Fruit fly (Drosophila melanogaster) whole organism: ENCODE results near the gene CG13445.

ENCODE experiments used
- CG8478 ChIP-seq: fragments of >200 bp; optimal IDR thresholded peaks from 2 replicates; lab custom pipeline; 2018; ENCODE audit warnings: inconsistent platforms
- Dll ChIP-seq: fragments of >200 bp; optimal IDR thresholded peaks from 2 replicates; lab custom pipeline; 2017
- EcR ChIP-seq, 2 experiments: fragments of >200 bp; optimal IDR thresholded peaks; 2 replicates each; lab custom pipeline; 2017; ENCODE audit warnings: missing biosample characterization in 2 of 2, missing genetic modification characterization in 2 of 2, missing genetic modification reagents in 2 of 2
- pan ChIP-seq: fragments of >200 bp; optimal IDR thresholded peaks from 2 replicates; lab custom pipeline; 2017
- psq ChIP-seq: fragments of >200 bp; optimal IDR thresholded peaks from 2 replicates; lab custom pipeline; 2017
- usp ChIP-seq: fragments of >200 bp; optimal IDR thresholded peaks from 2 replicates; lab custom pipeline; 2017; ENCODE audit warnings: missing biosample characterization, missing genetic modification characterization, mixed read lengths

CG13445 gene

DNA sequence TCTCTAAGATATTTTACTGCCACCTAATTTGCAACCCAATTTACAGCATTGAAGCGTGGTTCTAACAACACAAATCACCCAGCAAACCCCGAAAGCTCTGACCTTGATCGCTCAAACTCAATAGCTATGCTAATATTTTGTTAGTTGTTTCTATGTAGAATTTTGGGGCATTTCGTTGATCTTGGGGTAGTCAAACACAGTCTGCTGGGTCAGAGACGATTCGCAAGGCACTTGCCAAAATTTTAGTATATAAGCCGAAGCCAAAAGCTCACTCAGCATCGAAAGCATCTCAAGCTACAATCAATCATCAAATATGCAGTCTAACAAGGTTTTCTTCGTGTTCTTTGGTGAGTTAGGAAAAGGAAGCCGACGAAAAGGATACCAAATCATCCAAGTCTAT, at the start of gene CG13445:
Gene CG13445 (plus strand): TSS at position 301 of the 400 bp plus-strand sequence.
- no peak for TF ChIP-seq CG8478 (lab: Kevin White, UChicago)

DNA sequence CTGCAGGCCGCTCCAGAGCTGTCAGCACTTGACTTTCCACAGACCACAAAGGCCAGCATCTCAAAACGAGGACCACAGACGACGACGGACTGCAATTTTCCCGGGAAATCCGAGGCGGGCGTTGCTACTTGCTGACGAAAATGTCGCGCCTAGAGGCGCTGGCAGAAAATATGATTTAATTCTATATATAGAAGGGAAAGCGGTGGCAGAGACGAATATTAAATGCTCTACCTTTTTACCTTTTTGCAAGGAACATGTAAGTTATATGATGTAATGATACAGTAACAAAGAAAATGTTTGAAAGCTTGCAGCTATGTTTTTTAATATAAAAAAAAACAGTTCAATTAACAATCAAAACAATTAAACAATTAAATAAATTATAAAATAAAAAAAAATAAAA, 48.8 kb upstream of the CG13445 start:
- TF ChIP-seq usp (GFP tag; lab: Kevin White, UChicago): no peak
- TF ChIP-seq Dll (lab: Kevin White, UChicago): no peak

DNA sequence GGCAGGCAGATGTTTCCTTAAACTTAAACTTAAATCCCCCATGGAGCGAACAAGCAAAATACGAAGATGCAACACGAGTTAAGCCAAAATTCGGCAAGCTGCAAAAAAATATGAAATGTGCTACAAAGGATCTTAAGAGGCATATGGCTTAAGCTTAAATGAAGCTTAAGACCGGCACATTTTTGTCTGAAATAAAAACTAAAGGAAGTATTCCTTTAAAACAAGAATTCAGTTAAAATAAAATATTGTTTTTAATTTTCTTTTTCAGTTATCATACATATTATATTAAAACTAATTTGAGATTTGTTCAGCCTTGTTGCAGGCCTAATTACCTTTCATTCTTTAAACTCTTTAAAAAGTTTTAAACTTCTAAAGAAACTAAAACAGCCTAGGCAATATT, 47.4 kb upstream of the CG13445 start:
- no peak for TF ChIP-seq EcR (GFP tag; optimal IDR thresholded peaks at IDR 0.05; lab: Kevin White, UChicago)
- no peak for TF ChIP-seq CG8478 (lab: Kevin White, UChicago)
- no peak for TF ChIP-seq psq (lab: Kevin White, UChicago)
- TF ChIP-seq usp (GFP tag; lab: Kevin White, UChicago): no peak
- no peak for TF ChIP-seq pan (lab: Kevin White, UChicago)

DNA sequence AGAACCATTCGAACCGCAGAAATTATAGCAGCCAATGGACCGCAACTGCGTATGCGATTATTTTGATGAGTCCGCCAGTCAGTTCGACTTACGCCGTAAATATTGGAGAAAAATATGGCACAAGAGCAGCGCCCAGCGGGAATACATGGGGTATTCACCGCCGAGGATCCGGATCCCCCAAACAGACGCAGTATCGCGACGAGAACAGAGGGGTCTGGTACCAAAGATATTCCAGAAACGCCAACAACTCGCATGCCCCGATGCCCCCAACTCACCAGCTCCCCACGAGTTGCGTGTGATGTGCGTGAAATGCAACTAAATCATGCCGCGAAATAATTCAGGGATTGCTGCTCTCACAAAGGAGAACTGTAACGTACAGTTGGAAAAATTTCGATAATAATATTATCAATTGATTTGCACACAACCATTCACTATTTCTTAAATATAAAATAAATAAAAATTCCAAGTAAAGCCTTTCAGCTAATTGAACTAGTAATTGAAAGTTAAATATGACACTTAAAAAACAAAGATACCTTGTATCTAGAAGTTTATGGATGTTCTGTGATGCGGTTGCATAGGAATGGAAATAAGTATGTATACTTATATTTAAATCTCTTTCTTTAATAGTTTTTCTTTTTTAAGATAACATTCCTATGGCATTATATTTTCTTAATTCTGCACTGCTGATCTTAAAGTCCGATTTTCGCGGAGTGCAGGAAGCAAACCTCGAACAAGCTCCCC, 46.7 kb upstream of the CG13445 start:
- TF ChIP-seq Dll (lab: Kevin White, UChicago) (peak; percentile 53), pan (lab: Kevin White, UChicago) (no peak)

DNA sequence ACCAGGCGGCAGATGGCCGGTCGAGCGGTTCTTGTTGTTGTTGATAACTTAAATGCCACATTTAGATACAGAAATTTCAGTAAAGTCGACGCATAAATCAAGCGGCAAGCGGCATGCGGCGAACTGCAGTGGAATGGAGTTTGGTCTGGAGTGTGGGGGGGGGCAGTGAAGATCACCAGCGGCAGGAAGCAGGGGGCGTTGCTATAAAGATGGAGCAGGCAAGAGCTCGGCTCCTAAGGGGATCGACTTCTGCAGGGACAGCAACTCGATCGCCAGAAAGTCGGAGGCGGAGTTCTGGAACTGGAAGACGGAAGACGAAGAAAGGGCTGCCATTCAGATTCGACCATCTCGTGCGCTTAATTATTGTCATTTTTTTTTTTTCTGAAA, 46.1 kb upstream of the CG13445 start:
- TF ChIP-seq EcR (GFP tag; optimal IDR thresholded peaks at IDR 0.05; lab: Kevin White, UChicago) (no peak), pan (lab: Kevin White, UChicago) (no peak), Dll (lab: Kevin White, UChicago) (peak; percentile 22)

DNA sequence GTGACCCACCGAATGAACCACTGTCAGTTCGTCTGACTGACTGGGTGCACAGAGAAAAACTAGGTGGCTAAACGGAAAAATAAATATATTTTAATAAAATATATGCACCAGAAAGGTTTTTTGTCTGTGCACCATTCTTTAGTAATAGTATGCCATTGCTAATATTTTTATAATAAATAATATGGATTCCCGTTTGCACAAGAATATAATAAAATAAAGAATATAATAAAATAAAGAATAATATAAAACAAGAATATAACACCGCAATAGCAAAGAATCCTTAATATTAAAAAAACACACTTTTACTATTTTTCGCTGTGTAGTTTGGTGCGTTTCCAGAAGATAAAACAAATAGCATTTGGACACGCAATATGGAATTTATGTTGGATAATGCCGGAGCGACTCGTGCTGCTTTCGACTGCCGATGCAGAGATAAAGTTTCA, 40.3 kb upstream of the CG13445 start:
- TF ChIP-seq psq (lab: Kevin White, UChicago) (no peak), EcR (GFP tag; optimal IDR thresholded peaks at IDR 0.05; lab: Kevin White, UChicago) (no peak), usp (GFP tag; lab: Kevin White, UChicago) (no peak), Dll (lab: Kevin White, UChicago) (no peak), pan (lab: Kevin White, UChicago) (no peak), CG8478 (lab: Kevin White, UChicago) (no peak)

DNA sequence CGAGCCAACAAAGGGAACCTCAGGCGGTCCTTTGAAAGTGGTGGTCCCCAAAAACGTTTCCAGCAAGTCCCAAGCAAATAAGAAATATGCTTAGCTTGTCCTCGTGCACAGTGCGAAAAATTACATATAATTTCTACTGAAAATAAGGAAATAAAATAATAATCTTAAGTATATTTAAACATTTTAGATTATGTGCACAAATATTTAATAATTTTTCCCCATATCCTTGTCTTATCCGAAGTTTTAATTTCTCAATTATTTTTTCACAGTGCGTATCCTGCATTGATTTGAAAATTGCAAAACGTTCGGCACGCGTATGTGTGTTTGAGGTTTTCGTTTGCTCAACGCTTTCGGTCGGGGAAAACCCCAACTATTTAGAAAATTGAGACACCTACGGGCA, 37.7 kb upstream of the CG13445 start:
- TF ChIP-seq psq (lab: Kevin White, UChicago): no peak
- no peak for TF ChIP-seq Dll (lab: Kevin White, UChicago)
- no peak for TF ChIP-seq usp (GFP tag; lab: Kevin White, UChicago)
- no peak for TF ChIP-seq pan (lab: Kevin White, UChicago)
- no peak for TF ChIP-seq EcR (GFP tag; optimal IDR thresholded peaks at IDR 0.05; lab: Kevin White, UChicago)
- no peak for TF ChIP-seq CG8478 (lab: Kevin White, UChicago)

DNA sequence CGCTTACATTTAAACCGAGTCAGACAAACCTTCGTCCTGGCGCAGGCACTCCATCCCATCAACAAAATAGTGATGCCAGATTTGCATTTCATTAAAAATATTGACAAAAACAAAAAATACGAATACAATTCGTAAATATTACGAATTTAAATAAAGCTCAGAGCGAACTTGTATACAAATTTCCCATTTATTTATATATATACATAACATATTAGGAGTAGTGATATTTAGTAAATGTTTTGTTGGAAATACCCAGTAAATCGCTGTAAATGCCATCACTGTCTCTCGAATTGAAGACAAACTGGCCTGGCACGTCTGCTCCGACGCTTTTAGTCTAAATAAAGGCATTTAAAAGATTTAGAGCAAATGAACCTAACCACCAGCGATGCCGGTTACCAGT, 37.0 kb upstream of the CG13445 start:
- no peak for TF ChIP-seq EcR (GFP tag; optimal IDR thresholded peaks at IDR 0.05; lab: Kevin White, UChicago)
- TF ChIP-seq Dll (lab: Kevin White, UChicago): no peak
- TF ChIP-seq CG8478 (lab: Kevin White, UChicago): no peak
- TF ChIP-seq pan (lab: Kevin White, UChicago): no peak
- no peak for TF ChIP-seq psq (lab: Kevin White, UChicago)
- TF ChIP-seq usp (GFP tag; lab: Kevin White, UChicago): no peak

DNA sequence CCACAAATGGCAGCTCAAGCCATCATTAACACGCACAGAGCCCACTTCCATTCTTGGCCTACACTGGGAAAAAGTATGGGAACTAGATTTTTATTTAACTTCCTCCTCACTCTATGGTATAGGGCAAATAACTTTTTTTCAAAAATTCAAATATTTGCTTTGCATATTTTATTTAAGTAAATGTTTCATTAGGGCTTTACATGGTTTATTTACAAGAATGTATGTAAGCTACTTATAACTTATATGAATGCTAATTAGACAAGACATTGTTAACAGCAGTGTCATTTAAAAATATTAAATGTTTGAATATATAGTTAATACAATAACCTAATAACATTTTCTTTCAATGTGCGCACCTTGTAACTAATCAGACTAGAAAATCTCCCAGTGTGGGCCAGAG, 33.8 kb upstream of the CG13445 start:
- TF ChIP-seq EcR (GFP tag; optimal IDR thresholded peaks at IDR 0.05; lab: Kevin White, UChicago): no peak
- TF ChIP-seq pan (lab: Kevin White, UChicago): no peak
- no peak for TF ChIP-seq CG8478 (lab: Kevin White, UChicago)
- no peak for TF ChIP-seq Dll (lab: Kevin White, UChicago)
- TF ChIP-seq usp (GFP tag; lab: Kevin White, UChicago): no peak
- TF ChIP-seq psq (lab: Kevin White, UChicago): no peak

DNA sequence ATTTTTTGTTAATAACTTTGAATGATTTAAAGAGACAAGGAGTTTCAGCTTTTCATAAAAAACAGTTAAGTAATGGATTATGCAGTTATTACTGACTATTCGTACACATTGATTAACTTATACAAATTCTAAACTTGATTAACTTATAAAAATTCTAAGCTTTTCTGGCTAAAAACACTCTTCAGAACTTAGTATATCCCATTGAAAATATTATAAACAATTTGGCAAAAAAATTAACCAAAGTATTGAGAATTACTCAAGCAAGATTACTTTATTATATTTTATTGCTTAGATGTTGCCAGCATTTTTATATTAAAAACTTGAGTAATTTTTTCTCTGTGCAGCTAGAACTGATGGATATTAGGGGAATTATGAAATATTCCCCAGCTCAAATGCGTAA, 31.9 kb upstream of the CG13445 start:
- TF ChIP-seq CG8478 (lab: Kevin White, UChicago): no peak
- TF ChIP-seq Dll (lab: Kevin White, UChicago): no peak
- TF ChIP-seq psq (lab: Kevin White, UChicago): no peak

DNA sequence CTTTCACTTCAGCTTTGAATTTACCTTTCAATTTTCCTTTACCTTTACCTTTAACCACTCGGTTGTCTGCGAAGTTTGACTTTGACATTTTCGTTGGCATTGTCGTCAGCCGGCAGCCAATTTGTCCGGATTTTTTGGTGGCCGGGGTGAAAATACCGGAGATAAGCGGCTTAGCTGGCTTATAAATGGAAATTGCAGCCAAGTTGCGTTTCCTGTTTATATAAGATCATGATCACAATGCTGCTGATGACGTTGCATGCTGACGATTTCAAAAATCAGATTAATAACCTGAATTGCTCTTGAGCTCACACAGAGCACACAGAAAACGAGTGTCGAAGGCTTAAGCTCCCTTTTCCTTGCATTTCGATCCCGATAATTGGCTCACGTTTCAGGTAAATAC, 31.4 kb upstream of the CG13445 start:
- TF ChIP-seq usp (GFP tag; lab: Kevin White, UChicago) (no peak), psq (lab: Kevin White, UChicago) (no peak), EcR (GFP tag; optimal IDR thresholded peaks at IDR 0.05; lab: Kevin White, UChicago) (no peak), Dll (lab: Kevin White, UChicago) (no peak), pan (lab: Kevin White, UChicago) (no peak), CG8478 (lab: Kevin White, UChicago) (no peak)

DNA sequence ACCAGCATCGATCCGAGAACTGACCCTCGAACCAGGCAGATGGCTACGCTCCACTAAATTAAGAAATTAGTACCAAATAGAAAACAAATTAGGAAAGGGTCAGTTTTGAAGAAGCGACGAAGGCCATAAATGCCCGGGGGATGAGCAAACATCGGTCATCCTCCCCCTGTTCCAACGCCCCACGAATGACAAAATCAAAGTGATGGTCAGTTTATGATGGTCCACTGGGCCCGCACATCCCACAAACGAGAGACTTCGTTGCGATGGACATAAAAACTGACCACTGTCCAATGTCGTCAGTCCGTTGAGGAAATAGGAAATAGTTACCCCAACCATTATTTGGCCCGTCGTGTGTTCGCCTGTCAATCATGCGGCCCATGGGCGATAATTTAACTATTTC, 30.3 kb upstream of the CG13445 start:
- TF ChIP-seq EcR (GFP tag; optimal IDR thresholded peaks at IDR 0.05; lab: Kevin White, UChicago) (no peak), CG8478 (lab: Kevin White, UChicago) (no peak), pan (lab: Kevin White, UChicago) (no peak), usp (GFP tag; lab: Kevin White, UChicago) (no peak), psq (lab: Kevin White, UChicago) (no peak), Dll (lab: Kevin White, UChicago) (no peak)
